Worm (Caenorhabditis elegans): ENCODE data around the gene F10E7.9.

Gene F10E7.9

ce11 chrII:7060791-7061190 is 49.1 kb downstream of the F10E7.9 start:
- TF ChIP-seq lsy-2 (tag; optimal IDR thresholded peaks at IDR 0.05) (no peak), skn-1 (tag; optimal IDR thresholded peaks at IDR 0.05) (peak; percentile 87)

ce11 chrII:7060202-7060601 is 49.7 kb downstream of the F10E7.9 start:
- TF ChIP-seq sma-3 (GFP tag; optimal IDR thresholded peaks at IDR 0.05) (peak; percentile 14), aly-2 (tag; optimal IDR thresholded peaks at IDR 0.05) (no peak), nhr-11 (tag; optimal IDR thresholded peaks at IDR 0.05) (no peak), lin-13 (GFP tag; optimal IDR thresholded peaks at IDR 0.05) (no peak), ztf-11 (tag; optimal IDR thresholded peaks at IDR 0.05) (no peak), mdl-1 (tag; optimal IDR thresholded peaks at IDR 0.05) (no peak), sma-9 (GFP tag; optimal IDR thresholded peaks at IDR 0.05) (peak; percentile 65), sma-9 (tag; optimal IDR thresholded peaks at IDR 0.05) (no peak), nhr-77 (tag; optimal IDR thresholded peaks at IDR 0.05) (no peak), ama-1 (optimal IDR thresholded peaks at IDR 0.05) (no peak), nhr-12 (tag; optimal IDR thresholded peaks at IDR 0.05) (no peak), skn-1 (tag; optimal IDR thresholded peaks at IDR 0.05) (peak; percentile 92), lin-11 (tag; optimal IDR thresholded peaks at IDR 0.05) (no peak), gmeb-1 (tag; optimal IDR thresholded peaks at IDR 0.05) (peak; percentile 29), unc-39 (tag; optimal IDR thresholded peaks at IDR 0.05) (no peak), ZK546.5 (tag; optimal IDR thresholded peaks at IDR 0.05) (no peak), elt-1 (tag; optimal IDR thresholded peaks at IDR 0.05) (no peak), fos-1 (tag; optimal IDR thresholded peaks at IDR 0.05) (peak; percentile 83), nhr-23 (tag; optimal IDR thresholded peaks at IDR 0.05) (no peak), nhr-6 (tag; optimal IDR thresholded peaks at IDR 0.05) (no peak), lsy-2 (tag; optimal IDR thresholded peaks at IDR 0.05) (peak in 1 of 2 experiments; percentile 7), sem-4 (tag; optimal IDR thresholded peaks at IDR 0.05) (no peak), nhr-129 (tag; optimal IDR thresholded peaks at IDR 0.05) (peak; percentile 76), ceh-82 (tag; optimal IDR thresholded peaks at IDR 0.05) (no peak), mbf-1 (tag; optimal IDR thresholded peaks at IDR 0.05) (no peak), ztf-4 (tag; optimal IDR thresholded peaks at IDR 0.05) (no peak), F13H6.1 (tag; optimal IDR thresholded peaks at IDR 0.05) (peak; percentile 55), crh-2 (tag; optimal IDR thresholded peaks at IDR 0.05) (peak; percentile 58)

- TF ChIP-seq nhr-237 (tag; optimal IDR thresholded peaks at IDR 0.05) (no peak), nhr-23 (tag; optimal IDR thresholded peaks at IDR 0.05) (no peak), mdl-1 (tag; optimal IDR thresholded peaks at IDR 0.05) (peak in 1 of 2 experiments; percentile 48), nhr-11 (tag; optimal IDR thresholded peaks at IDR 0.05) (no peak), unc-39 (tag; optimal IDR thresholded peaks at IDR 0.05) (no peak), ztf-4 (tag; optimal IDR thresholded peaks at IDR 0.05) (peak; percentile 36), sem-4 (tag; optimal IDR thresholded peaks at IDR 0.05) (no peak), ztf-11 (tag; optimal IDR thresholded peaks at IDR 0.05) (no peak), crh-2 (tag; optimal IDR thresholded peaks at IDR 0.05) (peak; percentile 85), dmd-4 (tag; optimal IDR thresholded peaks at IDR 0.05) (no peak), lin-11 (tag; optimal IDR thresholded peaks at IDR 0.05) (no peak), lin-39 (tag; optimal IDR thresholded peaks at IDR 0.05) (no peak), lin-13 (GFP tag; optimal IDR thresholded peaks at IDR 0.05) (peak; percentile 11), nhr-21 (tag; optimal IDR thresholded peaks at IDR 0.05) (peak; percentile 62), ztf-1 (GFP tag; conservative IDR thresholded peaks at IDR 0.05) (no peak), lsy-2 (tag; optimal IDR thresholded peaks at IDR 0.05) (peak in 1 of 2 experiments; percentile 58), nhr-25 (tag; optimal IDR thresholded peaks at IDR 0.05) (peak; percentile 48), egl-27 (tag; optimal IDR thresholded peaks at IDR 0.05) (peak; percentile 20), ceh-16 (tag; optimal IDR thresholded peaks at IDR 0.05) (no peak), F13H6.1 (tag; optimal IDR thresholded peaks at IDR 0.05) (peak; percentile 72), Y55F3AM.14 (GFP tag; optimal IDR thresholded peaks at IDR 0.05) (no peak), peb-1 (tag; optimal IDR thresholded peaks at IDR 0.05) (no peak), ZK546.5 (tag; optimal IDR thresholded peaks at IDR 0.05) (no peak), elt-1 (tag; optimal IDR thresholded peaks at IDR 0.05) (no peak), nhr-6 (tag; optimal IDR thresholded peaks at IDR 0.05) (peak; percentile 73), blmp-1 (tag; optimal IDR thresholded peaks at IDR 0.05; ENCODE audit: insufficient read depth) (peak; percentile 79), mbf-1 (tag; optimal IDR thresholded peaks at IDR 0.05) (no peak), unc-55 (GFP tag; optimal IDR thresholded peaks at IDR 0.05) (no peak), unc-62 (GFP tag; optimal IDR thresholded peaks at IDR 0.05) (no peak), nhr-77 (tag; optimal IDR thresholded peaks at IDR 0.05) (no peak), ceh-82 (tag; optimal IDR thresholded peaks at IDR 0.05) (no peak), C34F6.9 (tag; optimal IDR thresholded peaks at IDR 0.05) (no peak), nhr-10 (tag; optimal IDR thresholded peaks at IDR 0.05) (no peak), ama-1 (optimal IDR thresholded peaks at IDR 0.05) (no peak), elt-3 (tag; optimal IDR thresholded peaks at IDR 0.05) (no peak), zag-1 (tag; optimal IDR thresholded peaks at IDR 0.05) (no peak), skn-1 (tag; optimal IDR thresholded peaks at IDR 0.05) (peak; percentile 89), R02D3.7 (tag; optimal IDR thresholded peaks at IDR 0.05) (no peak), alr-1 (tag; optimal IDR thresholded peaks at IDR 0.05) (no peak), mab-5 (tag; optimal IDR thresholded peaks at IDR 0.05) (peak; percentile 3), snpc-4 (tag; optimal IDR thresholded peaks at IDR 0.05) (no peak), sma-3 (GFP tag; optimal IDR thresholded peaks at IDR 0.05) (peak; percentile 53)
Observed at ce11 chrII:7059274-7059757, 50.5 kb downstream of the F10E7.9 start.

Measured in whole organism, L2 larva.